Fruit fly (Drosophila melanogaster) whole organism, embryonic: ENCODE results near the gene CG9389.

Experiments
- BtbVII ChIP-seq: fragments of 200-800 bp; sonication (Bioruptor generic); optimal IDR thresholded peaks from 3 replicates; lab custom pipeline; 2017; ENCODE audit warnings: missing biosample characterization, mild to moderate bottlenecking, missing genetic modification characterization
- CG10267 ChIP-seq: fragments of 200-800 bp; sonication (Bioruptor generic); optimal IDR thresholded peaks from 2 replicates; lab custom pipeline; 2018; ENCODE audit warnings: missing biosample characterization, mild to moderate bottlenecking, missing genetic modification characterization, moderate library complexity
- CG10543 ChIP-seq: fragments of 200-800 bp; sonication (Bioruptor generic); optimal IDR thresholded peaks from 3 replicates; lab custom pipeline; 2017; ENCODE audit warnings: missing biosample characterization, mild to moderate bottlenecking, missing genetic modification characterization, moderate library complexity
- CG10565 ChIP-seq: fragments of 200-800 bp; sonication (Bioruptor generic); optimal IDR thresholded peaks from 3 replicates; lab custom pipeline; 2016; ENCODE audit warnings: missing biosample characterization, mild to moderate bottlenecking, missing genetic modification characterization
- CG11456 ChIP-seq: fragments of 200-800 bp; sonication (Bioruptor generic); IDR thresholded peaks from 3 replicates; pipeline ENCODE4 v1.3.6; 2022; ENCODE audit warnings: missing biosample characterization, missing genetic modification characterization
- CG11504 ChIP-seq: fragments of 200-800 bp; sonication (Bioruptor generic); optimal IDR thresholded peaks from 3 replicates; lab custom pipeline; 2019; ENCODE audit warnings: missing biosample characterization, mild to moderate bottlenecking, missing genetic modification characterization, moderate library complexity
- CG12155 ChIP-seq: fragments of 200-800 bp; sonication (Bioruptor generic); optimal IDR thresholded peaks from 3 replicates; lab custom pipeline; 2016; ENCODE audit warnings: missing biosample characterization, missing genetic modification characterization
- CG12391 ChIP-seq: fragments of 200-800 bp; sonication (Bioruptor generic); optimal IDR thresholded peaks from 3 replicates; lab custom pipeline; 2018; ENCODE audit warnings: missing biosample characterization, mild to moderate bottlenecking, missing genetic modification characterization, moderate library complexity
- CG14710 ChIP-seq: fragments of 200-800 bp; sonication (Bioruptor generic); optimal IDR thresholded peaks from 3 replicates; lab custom pipeline; 2019; ENCODE audit warnings: missing biosample characterization, mild to moderate bottlenecking, missing genetic modification characterization, moderate library complexity
- CG17359 ChIP-seq: fragments of 200-800 bp; sonication (Bioruptor generic); optimal IDR thresholded peaks from 3 replicates; lab custom pipeline; 2018; ENCODE audit warnings: missing biosample characterization, mild to moderate bottlenecking, missing genetic modification characterization, moderate library complexity
- CG2116 ChIP-seq: fragments of 200-800 bp; sonication (Bioruptor generic); optimal IDR thresholded peaks from 3 replicates; lab custom pipeline; 2018; ENCODE audit warnings: missing biosample characterization, mild to moderate bottlenecking, missing genetic modification characterization
- CG2712 ChIP-seq: fragments of 200-800 bp; optimal IDR thresholded peaks from 3 replicates; lab custom pipeline; 2019; ENCODE audit warnings: missing biosample characterization, mild to moderate bottlenecking, missing genetic modification characterization, moderate library complexity
- CG30403 ChIP-seq: fragments of 200-800 bp; sonication (Bioruptor generic); optimal IDR thresholded peaks from 3 replicates; lab custom pipeline; 2016; ENCODE audit warnings: missing biosample characterization, missing genetic modification characterization
- CG3065 ChIP-seq: fragments of 200-800 bp; sonication (Bioruptor generic); optimal IDR thresholded peaks from 2 replicates; lab custom pipeline; 2016; ENCODE audit warnings: missing biosample characterization, missing genetic modification characterization
- CG31224 ChIP-seq: fragments of 200-800 bp; sonication (Bioruptor generic); IDR thresholded peaks from 2 replicates; pipeline ENCODE4 v1.3.6; 2022; ENCODE audit warnings: missing biosample characterization, missing genetic modification characterization
- CG31441 ChIP-seq: fragments of 200-800 bp; sonication (Bioruptor generic); IDR thresholded peaks from 2 replicates; pipeline ENCODE4 v1.3.6; 2022; ENCODE audit warnings: missing biosample characterization, missing genetic modification characterization
- CG33213 ChIP-seq: fragments of 200-800 bp; sonication (Bioruptor generic); optimal IDR thresholded peaks from 3 replicates; lab custom pipeline; 2016; ENCODE audit warnings: missing biosample characterization, missing genetic modification characterization
- CG4424 ChIP-seq: fragments of 200-800 bp; sonication (Bioruptor generic); optimal IDR thresholded peaks from 3 replicates; lab custom pipeline; 2016; ENCODE audit warnings: missing biosample characterization, missing genetic modification characterization
- CG5953 ChIP-seq: fragments of 200-800 bp; sonication (Bioruptor generic); IDR thresholded peaks from 2 replicates; pipeline ENCODE4 v1.3.6; 2022; ENCODE audit warnings: missing biosample characterization, missing genetic modification characterization
- D ChIP-seq, 2 experiments: fragments of 200-800 bp in 1 of 2; fragments of >200 bp in 1 of 2; sonication (Bioruptor generic) in 1 of 2; optimal IDR thresholded peaks; 2 replicates in 1 of 2; 3 replicates in 1 of 2; lab custom pipeline; 2017; ENCODE audit warnings: mild to moderate bottlenecking in 1 of 2, missing biosample characterization in 1 of 2, missing genetic modification characterization in 1 of 2, missing genetic modification reagents in 1 of 2
- Dbx ChIP-seq: fragments of 200-800 bp; sonication (Bioruptor generic); IDR thresholded peaks from 3 replicates; pipeline ENCODE4 v1.3.6; 2022; ENCODE audit warnings: missing biosample characterization, missing genetic modification characterization
- Doc3 ChIP-seq: fragments of 200-800 bp; sonication (Bioruptor generic); IDR thresholded peaks from 3 replicates; pipeline ENCODE4 v1.3.6; 2022; ENCODE audit warnings: missing biosample characterization, missing genetic modification characterization; ENCODE audit not compliant: partially characterized antibody
- Drgx ChIP-seq: fragments of 200-800 bp; sonication (Bioruptor generic); IDR thresholded peaks from 2 replicates; pipeline ENCODE4 v1.3.6; 2022; ENCODE audit warnings: missing biosample characterization, missing genetic modification characterization
- Fer1 ChIP-seq: fragments of 200-800 bp; sonication (Bioruptor generic); optimal IDR thresholded peaks from 2 replicates; lab custom pipeline; 2017; ENCODE audit warnings: missing biosample characterization, mild to moderate bottlenecking, missing genetic modification characterization
- Fer2 ChIP-seq: fragments of 200-800 bp; sonication (Bioruptor generic); optimal IDR thresholded peaks from 2 replicates; lab custom pipeline; 2018; ENCODE audit warnings: missing biosample characterization, mild to moderate bottlenecking, missing genetic modification characterization, moderate library complexity
- Jarid2 ChIP-seq: fragments of 200-800 bp; sonication (Bioruptor generic); optimal IDR thresholded peaks from 3 replicates; lab custom pipeline; 2017; ENCODE audit warnings: mild to moderate bottlenecking, missing biosample characterization, missing genetic modification reagents, missing genetic modification characterization
- Optix ChIP-seq: fragments of 200-800 bp; sonication (Bioruptor generic); IDR thresholded peaks from 3 replicates; pipeline ENCODE4 v1.3.6; 2022; ENCODE audit warnings: missing biosample characterization, missing genetic modification characterization
- PHDP ChIP-seq: fragments of 200-800 bp; sonication (Bioruptor generic); optimal IDR thresholded peaks from 3 replicates; lab custom pipeline; 2018; ENCODE audit warnings: missing biosample characterization, mild to moderate bottlenecking, missing genetic modification characterization, moderate library complexity
- Rx ChIP-seq: fragments of 200-800 bp; sonication (Bioruptor generic); IDR thresholded peaks from 2 replicates; pipeline ENCODE4 v1.3.6; 2022; ENCODE audit warnings: missing biosample characterization, missing genetic modification characterization
- Sin3A ChIP-seq: fragments of >200 bp; optimal IDR thresholded peaks from 2 replicates; lab custom pipeline; 2018
- Stat92E ChIP-seq, 3 experiments: fragments of >200 bp in 2 of 3; fragments of 200-800 bp in 1 of 3; sonication (Bioruptor generic) in 1 of 3; optimal IDR thresholded peaks; 2 replicates each; lab custom pipeline; 2017 to 2019; ENCODE audit warnings: missing biosample characterization in 3 of 3, missing genetic modification characterization in 3 of 3, mild to moderate bottlenecking in 1 of 3, moderate library complexity in 1 of 3
- bowl ChIP-seq: fragments of 200-800 bp; sonication (Bioruptor generic); IDR thresholded peaks from 2 replicates; pipeline ENCODE4 v1.3.6; 2022; ENCODE audit warnings: missing biosample characterization, missing genetic modification characterization
- bsh ChIP-seq, 2 experiments: fragments of 200-800 bp; sonication (Bioruptor generic); optimal IDR thresholded peaks; 2 replicates each; lab custom pipeline; 2017 to 2018; ENCODE audit warnings: mild to moderate bottlenecking in 2 of 2, missing biosample characterization in 2 of 2, missing genetic modification characterization in 2 of 2, moderate library complexity in 1 of 2
- cas ChIP-seq: fragments of 200-800 bp; sonication (Bioruptor generic); IDR thresholded peaks from 2 replicates; pipeline ENCODE4 v1.3.6; 2022; ENCODE audit warnings: missing biosample characterization, missing genetic modification characterization
- dmrt99B ChIP-seq: fragments of 200-800 bp; sonication (Bioruptor generic); optimal IDR thresholded peaks from 2 replicates; lab custom pipeline; 2018; ENCODE audit warnings: missing biosample characterization, mild to moderate bottlenecking, missing genetic modification characterization, moderate library complexity
- dysf ChIP-seq: fragments of 200-800 bp; sonication (Bioruptor generic); IDR thresholded peaks from 3 replicates; pipeline ENCODE4 v1.3.6; 2022; ENCODE audit warnings: missing biosample characterization, missing genetic modification characterization
- eve ChIP-seq, 2 experiments: fragments of >200 bp; optimal IDR thresholded peaks; 2 replicates each; lab custom pipeline; 2017; ENCODE audit warnings: missing biosample characterization in 2 of 2, missing genetic modification characterization in 2 of 2
- fu2 ChIP-seq: fragments of 200-800 bp; sonication (Bioruptor generic); optimal IDR thresholded peaks from 2 replicates; lab custom pipeline; 2016; ENCODE audit warnings: missing biosample characterization, missing genetic modification characterization
- gem ChIP-seq: fragments of 200-800 bp; sonication (Bioruptor generic); optimal IDR thresholded peaks from 2 replicates; lab custom pipeline; 2019; ENCODE audit warnings: missing biosample characterization, mild to moderate bottlenecking, missing genetic modification characterization, moderate library complexity
- mirr ChIP-seq: fragments of 200-800 bp; sonication (Bioruptor generic); optimal IDR thresholded peaks from 3 replicates; lab custom pipeline; 2018; ENCODE audit warnings: missing biosample characterization, mild to moderate bottlenecking, missing genetic modification characterization
- prd ChIP-seq, 3 experiments: fragments of >200 bp in 2 of 3; fragments of 200-800 bp in 1 of 3; sonication (Bioruptor generic) in 1 of 3; optimal IDR thresholded peaks in 2 of 3; IDR thresholded peaks in 1 of 3; 2 replicates in 2 of 3; 3 replicates in 1 of 3; pipeline versions ENCODE4 v1.3.6 to Lab custom; 2017 to 2022; ENCODE audit warnings: missing biosample characterization in 1 of 3, missing genetic modification characterization in 1 of 3
- pzg ChIP-seq: fragments of 200-800 bp; sonication (Bioruptor generic); optimal IDR thresholded peaks from 3 replicates; lab custom pipeline; 2018; ENCODE audit warnings: missing biosample characterization, mild to moderate bottlenecking, missing genetic modification characterization, moderate library complexity
- schlank ChIP-seq: fragments of 200-800 bp; sonication (Bioruptor generic); optimal IDR thresholded peaks from 2 replicates; lab custom pipeline; 2018; ENCODE audit warnings: missing biosample characterization, mild to moderate bottlenecking, missing genetic modification characterization
- shn ChIP-seq: fragments of 200-800 bp; sonication (Bioruptor generic); optimal IDR thresholded peaks from 3 replicates; lab custom pipeline; 2016; ENCODE audit warnings: missing biosample characterization, missing genetic modification characterization
- sim ChIP-seq: fragments of 200-800 bp; sonication (Bioruptor generic); IDR thresholded peaks from 2 replicates; pipeline ENCODE4 v1.3.6; 2022; ENCODE audit warnings: missing biosample characterization, missing genetic modification characterization
- sr ChIP-seq: fragments of 200-800 bp; sonication (Bioruptor generic); IDR thresholded peaks from 3 replicates; pipeline ENCODE4 v1.3.6; 2022; ENCODE audit warnings: missing biosample characterization, missing genetic modification characterization
- yki ChIP-seq: fragments of >200 bp; optimal IDR thresholded peaks from 3 replicates; lab custom pipeline; 2018
- zf30C ChIP-seq: fragments of 200-800 bp; sonication (Bioruptor generic); optimal IDR thresholded peaks from 3 replicates; lab custom pipeline; 2018; ENCODE audit warnings: missing biosample characterization, mild to moderate bottlenecking, missing genetic modification characterization
- zfh1 ChIP-seq: fragments of 200-800 bp; sonication (Bioruptor generic); IDR thresholded peaks from 3 replicates; pipeline ENCODE4 v1.3.6; 2022; ENCODE audit warnings: missing biosample characterization, missing genetic modification characterization

Gene CG9389

dm6 chr3L:21224274-21224673 lies 46.1 kb downstream of the CG9389 start:
- TF ChIP-seq dmrt99B (tag; lab: Kevin White, UChicago) = peak; percentile 21
- no peak for TF ChIP-seq bowl (GFP tag; lab: Robert Waterston, UW)
- TF ChIP-seq CG31441 (GFP tag; lab: Robert Waterston, UW) = peak; percentile 11; the same call in 1 of the 2 replicates
- peak; percentile 15 for TF ChIP-seq CG30403
- TF ChIP-seq CG11504 (tag; lab: Kevin White, UChicago) = peak; percentile 32
- TF ChIP-seq gem (tag; lab: Kevin White, UChicago) = peak; percentile 38
- no peak for TF ChIP-seq PHDP (tag; lab: Kevin White, UChicago)

dm6 chr3L:21223268-21223667 lies 47.1 kb downstream of the CG9389 start:
- TF ChIP-seq Doc3 (GFP tag; lab: Robert Waterston, UW) (no peak), Stat92E (GFP tag; optimal IDR thresholded peaks at IDR 0.05; lab: Kevin White, UChicago) (no peak), CG12391 (tag; lab: Kevin White, UChicago) (no peak), Rx (GFP tag; lab: Robert Waterston, UW) (no peak), shn (GFP tag; lab: Kevin White, UChicago) (no peak), CG3065 (GFP tag; lab: Kevin White, UChicago) (no peak), CG10565 (GFP tag; lab: Kevin White, UChicago) (no peak), CG31224 (GFP tag; lab: Robert Waterston, UW) (no peak), CG10267 (tag; lab: Kevin White, UChicago) (no peak), CG33213 (GFP tag; lab: Kevin White, UChicago) (no peak), CG2116 (GFP tag; lab: Kevin White, UChicago) (no peak), bowl (GFP tag; lab: Robert Waterston, UW) (no peak), CG12155 (no peak), eve (GFP tag; optimal IDR thresholded peaks at IDR 0.05; lab: Kevin White, UChicago) (no peak), schlank (no peak), D (optimal IDR thresholded peaks at IDR 0.05; lab: Kevin White, UChicago) (no peak), D (GFP tag; optimal IDR thresholded peaks at IDR 0.05; lab: Kevin White, UChicago) (peak; percentile 1), Fer2 (tag; lab: Kevin White, UChicago) (no peak), BtbVII (GFP tag; lab: Kevin White, UChicago) (no peak), fu2 (GFP tag; lab: Kevin White, UChicago) (no peak), prd (optimal IDR thresholded peaks at IDR 0.05; lab: Kevin White, UChicago) (no peak), prd (GFP tag; IDR thresholded peaks at IDR 0.05; lab: Robert Waterston, UW) (peak; percentile 17; the same call in 1 of the 3 replicates), Sin3A (lab: Kevin White, UChicago) (no peak), Jarid2 (GFP tag; lab: Kevin White, UChicago) (no peak), CG17359 (tag; lab: Kevin White, UChicago) (no peak), CG14710 (tag; lab: Kevin White, UChicago) (no peak), CG2712 (peak; percentile 30), dysf (GFP tag; lab: Robert Waterston, UW) (0 out of 3 replicates have a peak, but pooled peaks have one; percentile 27), zfh1 (GFP tag; lab: Robert Waterston, UW) (no peak), sr (GFP tag; lab: Robert Waterston, UW) (no peak), mirr (GFP tag; lab: Kevin White, UChicago) (no peak), sim (no peak), CG10543 (GFP tag; lab: Kevin White, UChicago) (no peak), zf30C (GFP tag; lab: Kevin White, UChicago) (no peak), CG11456 (GFP tag; lab: Robert Waterston, UW) (no peak), bsh (GFP tag; optimal IDR thresholded peaks at IDR 0.05; lab: Kevin White, UChicago) (peak in 1 of 2 experiments; percentile 48), Dbx (GFP tag; lab: Robert Waterston, UW) (no peak), Optix (GFP tag; lab: Robert Waterston, UW) (no peak), Fer1 (no peak), cas (no peak), CG5953 (GFP tag; lab: Robert Waterston, UW) (no peak), yki (lab: Kevin White, UChicago) (no peak), CG4424 (GFP tag; lab: Kevin White, UChicago) (peak; percentile 4), pzg (GFP tag; lab: Kevin White, UChicago) (no peak), Drgx (GFP tag; lab: Robert Waterston, UW) (peak; percentile 59)
